Fruit fly (Drosophila melanogaster): ENCODE results near the gene mRpL2.
"Not testable (repeated sequence)": the region's sequence is repeated elsewhere in the genome, so short reads cannot be mapped to it uniquely, and the experiment has no call there.

The mRpL2 gene

dm6 chr3L:11124439-11124838, 3.8 kb downstream of the mRpL2 start:
- no peak for TF ChIP-seq CTCF (optimal IDR thresholded peaks at IDR 0.05)
- no peak for TF ChIP-seq CG8478 (optimal IDR thresholded peaks at IDR 0.05)

dm6 chr3L:11124841-11125240, 4.2 kb downstream of the mRpL2 start:
- TF ChIP-seq CTCF (optimal IDR thresholded peaks at IDR 0.05) (no peak), CG8478 (optimal IDR thresholded peaks at IDR 0.05) (no peak)

dm6 chr3L:11125636-11126532, 5.2 kb downstream of the mRpL2 start:
- TF ChIP-seq CG8478 (optimal IDR thresholded peaks at IDR 0.05) (no peak), CTCF (optimal IDR thresholded peaks at IDR 0.05) (no peak)

dm6 chr3L:11130535-11130934, 9.9 kb downstream of the mRpL2 start, which contains the start of gene nol:
Gene nol, plus strand, starts transcription at chr3L:11130835.
- TF ChIP-seq CTCF (optimal IDR thresholded peaks at IDR 0.05), result no peak
- TF ChIP-seq CG8478 (optimal IDR thresholded peaks at IDR 0.05), result no peak

- TF ChIP-seq CG8478, CTCF (optimal IDR thresholded peaks at IDR 0.05): not testable (repeated sequence)
These were observed 11.4 kb downstream of the mRpL2 start, which contains the start of gene CG32074 for dm6 chr3L:11132055-11132454. Gene CG32074, minus strand, starts transcription at chr3L:11132322.

- not testable (repeated sequence) for TF ChIP-seq CG8478, CTCF (optimal IDR thresholded peaks at IDR 0.05)
These were observed 14.2 kb downstream of the mRpL2 start, which contains the start of gene CG14143 for dm6 chr3L:11134886-11135285. Gene CG14143, plus strand, starts transcription at chr3L:11134987.

dm6 chr3L:11135846-11136245, 15.2 kb downstream of the mRpL2 start, which contains the start of gene IRSp53:
Gene IRSp53, plus strand, starts transcription at chr3L:11136049.
- TF ChIP-seq CG8478 (optimal IDR thresholded peaks at IDR 0.05) (no peak), CTCF (optimal IDR thresholded peaks at IDR 0.05) (no peak)

- no peak for TF ChIP-seq CTCF (optimal IDR thresholded peaks at IDR 0.05)
- no peak for TF ChIP-seq CG8478 (optimal IDR thresholded peaks at IDR 0.05)
These were observed 15.7 kb downstream of the mRpL2 start for dm6 chr3L:11136349-11136748.

dm6 chr3L:11138862-11139261, 18.2 kb downstream of the mRpL2 start:
- TF ChIP-seq CG8478 (optimal IDR thresholded peaks at IDR 0.05) (no peak), CTCF (optimal IDR thresholded peaks at IDR 0.05) (no peak)

dm6 chr3L:11145065-11145464, 24.4 kb downstream of the mRpL2 start:
- TF ChIP-seq CTCF (optimal IDR thresholded peaks at IDR 0.05), result no peak
- no peak for TF ChIP-seq CG8478 (optimal IDR thresholded peaks at IDR 0.05)

- TF ChIP-seq CG8478 (optimal IDR thresholded peaks at IDR 0.05) (no peak), CTCF (optimal IDR thresholded peaks at IDR 0.05) (no peak)
These were observed 27.0 kb downstream of the mRpL2 start for dm6 chr3L:11147675-11148074.

dm6 chr3L:11148478-11149251, 28.0 kb downstream of the mRpL2 start:
- TF ChIP-seq CG8478 (optimal IDR thresholded peaks at IDR 0.05) (no peak), CTCF (optimal IDR thresholded peaks at IDR 0.05) (no peak)

dm6 chr3L:11150735-11151287, 30.2 kb downstream of the mRpL2 start, which contains the start of gene CG6216:
Gene CG6216, minus strand, starts transcription at chr3L:11150785.
- TF ChIP-seq CG8478 (optimal IDR thresholded peaks at IDR 0.05), result no peak
- TF ChIP-seq CTCF (optimal IDR thresholded peaks at IDR 0.05), result no peak

dm6 chr3L:11155380-11155779, 34.7 kb downstream of the mRpL2 start:
- TF ChIP-seq CG8478 (optimal IDR thresholded peaks at IDR 0.05) (no peak), CTCF (optimal IDR thresholded peaks at IDR 0.05) (no peak)

dm6 chr3L:11164899-11165298, 44.3 kb downstream of the mRpL2 start, which contains the start of gene Alg10:
Gene Alg10, plus strand, starts transcription at chr3L:11164971.
- no peak for TF ChIP-seq CTCF (optimal IDR thresholded peaks at IDR 0.05)
- TF ChIP-seq CG8478 (optimal IDR thresholded peaks at IDR 0.05), result no peak
